Worm (Caenorhabditis elegans) whole organism, young adult: ENCODE data around the gene irld-14.
A peak's percentile ranks its signal among the peaks of the same experiment; 100 is the strongest.

ENCODE experiments used
- B0336.3 ChIP-seq: fragments of 200-800 bp; sonication (Bioruptor generic); IDR thresholded peaks from 2 replicates; pipeline ENCODE4 v1.3.6; 2022; ENCODE audit warnings: missing genetic modification characterization, missing compliant biosample characterization
- C06A6.2 ChIP-seq: fragments of 200-800 bp; sonication (Bioruptor generic); conservative IDR thresholded peaks from 2 replicates; pipeline ENCODE4 v1.3.6; 2022; ENCODE audit warnings: missing genetic modification characterization, missing compliant biosample characterization
- C17E4.6 ChIP-seq: fragments of 200-800 bp; sonication (Bioruptor generic); IDR thresholded peaks from 2 replicates; pipeline ENCODE4 v1.3.6; 2022; ENCODE audit warnings: missing genetic modification reagents, missing genetic modification characterization, missing compliant biosample characterization
- D2030.7 ChIP-seq: fragments of 200-800 bp; sonication (Bioruptor generic); IDR thresholded peaks from 2 replicates; pipeline ENCODE4 v1.3.6; 2022; ENCODE audit warnings: missing genetic modification reagents, missing genetic modification characterization, missing compliant biosample characterization
- F33H1.4 ChIP-seq: fragments of 200-800 bp; sonication (Bioruptor generic); IDR thresholded peaks from 2 replicates; pipeline ENCODE4 v1.3.6; 2022; ENCODE audit warnings: missing genetic modification reagents, missing genetic modification characterization, missing compliant biosample characterization
- F49E8.2 ChIP-seq: sonication (generic microtip); optimal IDR thresholded peaks from 3 replicates; lab custom pipeline; 2017; ENCODE audit warnings: missing genetic modification characterization, mild to moderate bottlenecking, missing compliant biosample characterization, antibody characterized with exemption, moderate library complexity; ENCODE audit not compliant: insufficient read depth
- F55B11.4 ChIP-seq: sonication (generic microtip); optimal IDR thresholded peaks from 2 replicates; lab custom pipeline; 2016; ENCODE audit warnings: missing compliant biosample characterization, missing genetic modification characterization, borderline replicate concordance; ENCODE audit not compliant: insufficient read depth
- K11D2.4 ChIP-seq: fragments of 200-800 bp; sonication (Bioruptor generic); IDR thresholded peaks from 2 replicates; pipeline ENCODE4 v1.3.6; 2022; ENCODE audit warnings: missing genetic modification reagents, missing genetic modification characterization, missing compliant biosample characterization
- Y53F4B.3 ChIP-seq: fragments of 200-800 bp; sonication (Bioruptor generic); IDR thresholded peaks from 2 replicates; pipeline ENCODE4 v1.3.6; 2022; ENCODE audit warnings: missing genetic modification reagents, missing genetic modification characterization, missing compliant biosample characterization
- Y53G8AR.9 ChIP-seq: fragments of 200-800 bp; sonication (Bioruptor generic); conservative IDR thresholded peaks from 2 replicates; pipeline ENCODE4 v1.3.6; 2022; ENCODE audit warnings: missing genetic modification reagents, missing genetic modification characterization, missing compliant biosample characterization
- Y79H2A.3 ChIP-seq: fragments of 200-800 bp; sonication (Bioruptor generic); conservative IDR thresholded peaks from 2 replicates; pipeline ENCODE4 v1.3.6; 2022; ENCODE audit warnings: missing genetic modification reagents, missing genetic modification characterization, missing compliant biosample characterization
- akir-1 ChIP-seq: fragments of 200-800 bp; sonication (Bioruptor generic); optimal IDR thresholded peaks from 2 replicates; lab custom pipeline; 2018; ENCODE audit warnings: mild to moderate bottlenecking, missing genetic modification characterization, moderate library complexity, missing compliant biosample characterization
- atf-7 ChIP-seq: sonication (generic microtip); optimal IDR thresholded peaks from 2 replicates; lab custom pipeline; 2017; ENCODE audit warnings: mild to moderate bottlenecking, missing genetic modification characterization, missing compliant biosample characterization
- ccch-3 ChIP-seq: fragments of 200-800 bp; sonication (Bioruptor generic); optimal IDR thresholded peaks from 2 replicates; lab custom pipeline; 2018; ENCODE audit warnings: mild to moderate bottlenecking, missing genetic modification characterization, missing compliant biosample characterization
- cebp-1 ChIP-seq, 2 experiments: fragments of 200-800 bp in 1 of 2; sonication (Bioruptor generic) in 1 of 2; sonication (generic microtip) in 1 of 2; IDR thresholded peaks in 1 of 2; optimal IDR thresholded peaks in 1 of 2; 2 replicates each; pipeline versions ENCODE4 v1.3.6 to Lab custom; 2017 to 2022; ENCODE audit warnings: missing compliant biosample characterization in 2 of 2, missing genetic modification characterization in 2 of 2, mild to moderate bottlenecking in 1 of 2, missing genetic modification reagents in 1 of 2, moderate library complexity in 1 of 2
- ceh-91 ChIP-seq: fragments of 200-800 bp; sonication (Bioruptor generic); IDR thresholded peaks from 2 replicates; pipeline ENCODE4 v1.3.6; 2022; ENCODE audit warnings: missing genetic modification reagents, missing genetic modification characterization, missing compliant biosample characterization
- dpff-1 ChIP-seq: sonication (generic microtip); optimal IDR thresholded peaks from 2 replicates; lab custom pipeline; 2017; ENCODE audit warnings: mild to moderate bottlenecking, missing genetic modification characterization, missing compliant biosample characterization
- dpl-1 ChIP-seq: fragments of 150-350 bp; optimal IDR thresholded peaks from 2 replicates; lab custom pipeline; 2014; ENCODE audit warnings: missing biosample characterization, missing genetic modification reagents, missing genetic modification characterization
- fkh-3 ChIP-seq: sonication (generic microtip); optimal IDR thresholded peaks from 2 replicates; lab custom pipeline; 2016; ENCODE audit warnings: mild to moderate bottlenecking, missing genetic modification characterization, missing compliant biosample characterization
- hlh-12 ChIP-seq: sonication (generic microtip); optimal IDR thresholded peaks from 2 replicates; lab custom pipeline; 2016; ENCODE audit warnings: missing genetic modification characterization, missing compliant biosample characterization
- hmg-20 ChIP-seq: fragments of 200-800 bp; sonication (Bioruptor generic); IDR thresholded peaks from 2 replicates; pipeline ENCODE4 v1.3.6; 2022; ENCODE audit warnings: missing genetic modification reagents, missing genetic modification characterization, missing compliant biosample characterization
- lag-1 ChIP-seq: fragments of 200-800 bp; sonication (Bioruptor generic); IDR thresholded peaks from 2 replicates; pipeline ENCODE4 v1.3.6; 2022; ENCODE audit warnings: missing genetic modification reagents, missing genetic modification characterization, missing compliant biosample characterization
- let-607 ChIP-seq, 2 experiments: fragments of 200-800 bp in 1 of 2; sonication (Bioruptor generic) in 1 of 2; sonication (generic microtip) in 1 of 2; optimal IDR thresholded peaks; 2 replicates each; lab custom pipeline; 2016 to 2018; ENCODE audit warnings: mild to moderate bottlenecking in 2 of 2, missing compliant biosample characterization in 2 of 2, missing genetic modification characterization in 2 of 2, moderate library complexity in 2 of 2, missing genotype in 1 of 2
- lin-35 ChIP-seq, 3 experiments: fragments of 150-350 bp in 2 of 3; sonication (generic microtip) in 1 of 3; optimal IDR thresholded peaks; 2 replicates each; lab custom pipeline; 2014 to 2018; ENCODE audit warnings: missing biosample characterization in 3 of 3, missing genetic modification characterization in 3 of 3, missing genetic modification reagents in 3 of 3
- lin-54 ChIP-seq: fragments of 200-800 bp; sonication (Bioruptor generic); optimal IDR thresholded peaks from 2 replicates; lab custom pipeline; 2018; ENCODE audit warnings: mild to moderate bottlenecking, missing genetic modification characterization, missing compliant biosample characterization
- lsl-1 ChIP-seq: fragments of 200-800 bp; sonication (Bioruptor generic); optimal IDR thresholded peaks from 2 replicates; lab custom pipeline; 2018; ENCODE audit warnings: mild to moderate bottlenecking, missing genetic modification characterization, moderate library complexity, missing compliant biosample characterization
- lsy-27 ChIP-seq: sonication (generic microtip); optimal IDR thresholded peaks from 2 replicates; lab custom pipeline; 2017; ENCODE audit warnings: missing genetic modification characterization, mild to moderate bottlenecking, missing compliant biosample characterization, antibody characterized with exemption, missing genotype, borderline replicate concordance; ENCODE audit not compliant: insufficient read depth
- madf-10 ChIP-seq: sonication (generic microtip); optimal IDR thresholded peaks from 2 replicates; lab custom pipeline; 2016; ENCODE audit warnings: mild to moderate bottlenecking, missing genetic modification characterization, missing compliant biosample characterization
- mel-28 ChIP-seq: sonication (generic microtip); optimal IDR thresholded peaks from 2 replicates; lab custom pipeline; 2016; ENCODE audit warnings: borderline replicate concordance, mild to moderate bottlenecking, missing genetic modification characterization, missing compliant biosample characterization
- nfya-1 ChIP-seq: sonication (generic microtip); optimal IDR thresholded peaks from 2 replicates; lab custom pipeline; 2017; ENCODE audit warnings: antibody characterized with exemption, missing compliant biosample characterization, missing genetic modification characterization, borderline replicate concordance; ENCODE audit not compliant: insufficient read depth
- nfyb-1 ChIP-seq: fragments of 200-800 bp; sonication (Bioruptor generic); IDR thresholded peaks from 2 replicates; pipeline ENCODE4 v1.3.6; 2022; ENCODE audit warnings: missing genetic modification reagents, missing genetic modification characterization, missing compliant biosample characterization
- nhr-120 ChIP-seq: fragments of 200-800 bp; sonication (Bioruptor generic); IDR thresholded peaks from 2 replicates; pipeline ENCODE4 v1.3.6; 2022; ENCODE audit warnings: missing genetic modification characterization, missing compliant biosample characterization
- nhr-80 ChIP-seq: sonication (generic microtip); optimal IDR thresholded peaks from 2 replicates; lab custom pipeline; 2016; ENCODE audit warnings: missing genetic modification characterization, missing compliant biosample characterization
- pha-4 ChIP-seq: fragments of 150-350 bp; sonication (generic microtip); optimal IDR thresholded peaks from 2 replicates; lab custom pipeline; 2014; ENCODE audit warnings: missing biosample characterization, missing genetic modification reagents, missing genetic modification characterization
- rec-8 ChIP-seq, 2 experiments: sonication (generic microtip); optimal IDR thresholded peaks; 2 replicates each; lab custom pipeline; 2016; ENCODE audit warnings: mild to moderate bottlenecking in 2 of 2, missing genetic modification characterization in 2 of 2, missing genetic modification reagents in 2 of 2, missing genotype in 2 of 2, missing biosample characterization in 1 of 2, missing compliant biosample characterization in 1 of 2, moderate library complexity in 1 of 2
- repo-1 ChIP-seq: sonication (generic microtip); optimal IDR thresholded peaks from 2 replicates; lab custom pipeline; 2017; ENCODE audit warnings: mild to moderate bottlenecking, missing genetic modification characterization, missing compliant biosample characterization
- snpc-1.3 ChIP-seq: sonication (generic microtip); optimal IDR thresholded peaks from 2 replicates; lab custom pipeline; 2017; ENCODE audit warnings: missing genetic modification characterization, mild to moderate bottlenecking, missing compliant biosample characterization, antibody characterized with exemption, moderate library complexity, missing genotype, missing genetic modification reagents; ENCODE audit not compliant: insufficient read depth
- sptf-2 ChIP-seq: fragments of 200-800 bp; sonication (Bioruptor generic); optimal IDR thresholded peaks from 2 replicates; lab custom pipeline; 2018; ENCODE audit warnings: mild to moderate bottlenecking, missing genetic modification characterization, missing compliant biosample characterization
- tbp1 ChIP-seq: fragments of 200-800 bp; sonication (Bioruptor generic); optimal IDR thresholded peaks from 2 replicates; lab custom pipeline; 2018; ENCODE audit warnings: mild to moderate bottlenecking, missing genetic modification characterization, missing compliant biosample characterization
- unc-62 ChIP-seq: fragments of 150-350 bp; optimal IDR thresholded peaks from 2 replicates; lab custom pipeline; 2014; ENCODE audit warnings: missing biosample characterization, missing genetic modification reagents, missing genetic modification characterization
- xnd-1 ChIP-seq: sonication (generic microtip); optimal IDR thresholded peaks from 2 replicates; lab custom pipeline; 2016; ENCODE audit warnings: missing genotype, missing genetic modification reagents, missing genetic modification characterization, missing compliant biosample characterization
- zfh-2 ChIP-seq: fragments of 200-800 bp; sonication (Bioruptor generic); conservative IDR thresholded peaks from 2 replicates; pipeline ENCODE4 v1.3.6; 2022; ENCODE audit warnings: missing genetic modification reagents, missing genetic modification characterization, missing compliant biosample characterization
- ztf-18 ChIP-seq: sonication (generic microtip); optimal IDR thresholded peaks from 2 replicates; lab custom pipeline; 2016; ENCODE audit warnings: missing genotype, mild to moderate bottlenecking, missing genetic modification characterization, missing compliant biosample characterization
- ztf-22 ChIP-seq: fragments of 200-800 bp; sonication (Bioruptor generic); optimal IDR thresholded peaks from 2 replicates; lab custom pipeline; 2018; ENCODE audit warnings: mild to moderate bottlenecking, missing genetic modification characterization, moderate library complexity, missing compliant biosample characterization
- ztf-25 ChIP-seq: fragments of 200-800 bp; sonication (Bioruptor generic); IDR thresholded peaks from 2 replicates; pipeline ENCODE4 v1.3.6; 2022; ENCODE audit warnings: missing genetic modification reagents, missing genetic modification characterization, missing compliant biosample characterization
- ztf-3 ChIP-seq: fragments of 200-800 bp; sonication (Bioruptor generic); optimal IDR thresholded peaks from 2 replicates; lab custom pipeline; 2018; ENCODE audit warnings: mild to moderate bottlenecking, missing genetic modification characterization, missing compliant biosample characterization

Gene irld-14

ce11 chrV:15000055-15000704, 3.8 kb downstream of the irld-14 start, which contains the start of gene rps-16 (continued):
- no peak for TF ChIP-seq hmg-20 (GFP tag; lab: Robert Waterston, UW)
- TF ChIP-seq akir-1, result no peak
- peak; percentile 10 for TF ChIP-seq ztf-18 (tag; lab: Kevin White, UChicago)
- TF ChIP-seq F55B11.4, result no peak
- TF ChIP-seq madf-10, result no peak
- TF ChIP-seq F33H1.4 (GFP tag; lab: Robert Waterston, UW), result no peak
- TF ChIP-seq fkh-3 (tag; lab: Kevin White, UChicago), result peak; percentile 89
- TF ChIP-seq D2030.7 (GFP tag; lab: Robert Waterston, UW), result no peak
- no peak for TF ChIP-seq dpff-1
- TF ChIP-seq lin-54, result peak; percentile 39
- no peak for TF ChIP-seq hlh-12 (tag; lab: Kevin White, UChicago)
- peak; percentile 63; the same call in 1 of the 2 replicates for TF ChIP-seq zfh-2 (GFP tag; lab: Robert Waterston, UW)
- peak in 1 of 2 experiments; percentile 13 for TF ChIP-seq rec-8 (tag; optimal IDR thresholded peaks at IDR 0.05; lab: Kevin White, UChicago)
- TF ChIP-seq nfyb-1, result peak; percentile 79
- no peak for TF ChIP-seq cebp-1 (GFP tag; IDR thresholded peaks at IDR 0.05; lab: Robert Waterston, UW)
- TF ChIP-seq cebp-1 (tag; optimal IDR thresholded peaks at IDR 0.05; lab: Kevin White, UChicago), result peak; percentile 40
- TF ChIP-seq Y79H2A.3 (GFP tag; lab: Robert Waterston, UW), result no peak
- no peak for TF ChIP-seq pha-4 (tag; lab: Kevin White, UChicago)
- 0 out of 2 replicates have a peak, but pooled peaks have one; percentile 17 for TF ChIP-seq C17E4.6 (GFP tag; lab: Robert Waterston, UW)
- no peak for TF ChIP-seq Y53F4B.3 (GFP tag; lab: Robert Waterston, UW)
- no peak for TF ChIP-seq ztf-22
- TF ChIP-seq tbp1 (GFP tag; lab: Kevin White, UChicago), result peak; percentile 11
- TF ChIP-seq nfya-1 (tag; lab: Kevin White, UChicago), result no peak
- TF ChIP-seq nhr-80, result no peak
- TF ChIP-seq mel-28, result no peak
- peak; percentile 77; the same call in 1 of the 2 replicates for TF ChIP-seq Y53G8AR.9 (GFP tag; lab: Robert Waterston, UW)
- no peak for TF ChIP-seq unc-62 (GFP tag; lab: Kevin White, UChicago)
- no peak for TF ChIP-seq ztf-25 (GFP tag; lab: Robert Waterston, UW)
- TF ChIP-seq nhr-120 (GFP tag; lab: Robert Waterston, UW), result no peak
- peak; percentile 9 for TF ChIP-seq xnd-1 (tag; lab: Kevin White, UChicago)
- TF ChIP-seq ccch-3 (GFP tag; lab: Kevin White, UChicago), result no peak
- no peak for TF ChIP-seq repo-1 (tag; lab: Kevin White, UChicago)
- no peak for TF ChIP-seq dpl-1 (GFP tag; lab: Kevin White, UChicago)
- no peak for TF ChIP-seq lag-1 (GFP tag; lab: Robert Waterston, UW)
- no peak for TF ChIP-seq K11D2.4 (GFP tag; lab: Robert Waterston, UW)
- TF ChIP-seq snpc-1.3, result peak; percentile 65
- TF ChIP-seq sptf-2 (GFP tag; lab: Kevin White, UChicago), result no peak
- no peak for TF ChIP-seq C06A6.2 (GFP tag; lab: Robert Waterston, UW)
- TF ChIP-seq B0336.3, result peak; percentile 79; the same call in 1 of the 2 replicates
- TF ChIP-seq lsy-27 (tag; lab: Kevin White, UChicago), result no peak
- TF ChIP-seq F49E8.2, result peak; percentile 25
- no peak for TF ChIP-seq ceh-91 (GFP tag; lab: Robert Waterston, UW)
- no peak for TF ChIP-seq lsl-1 (GFP tag; lab: Kevin White, UChicago)
- TF ChIP-seq ztf-3, result no peak
- TF ChIP-seq let-607 (tag; optimal IDR thresholded peaks at IDR 0.05; lab: Kevin White, UChicago), result no peak
- TF ChIP-seq lin-35 (GFP tag; optimal IDR thresholded peaks at IDR 0.05; lab: Kevin White, UChicago), result no peak
- peak; percentile 62 for TF ChIP-seq atf-7 (tag; lab: Kevin White, UChicago)
